Worm (Caenorhabditis elegans): ENCODE data around the gene sri-69.

ce11 chrV:16966636-16967035 lies 41.6 kb downstream of the sri-69 start, which contains the start of gene fbxa-90:
- TF ChIP-seq W03F9.2 (tag; optimal IDR thresholded peaks at IDR 0.05) (no peak), him-1 (tag; optimal IDR thresholded peaks at IDR 0.05) (no peak), dao-5 (tag; optimal IDR thresholded peaks at IDR 0.05) (no peak)

Measured in whole organism, L4/young adult.